Worm (Caenorhabditis elegans) whole organism, L1 larva: ENCODE data around the gene Y59A8B.21.

ENCODE experiments used
- ces-1 ChIP-seq: fragments of 150-350 bp; optimal IDR thresholded peaks from 2 replicates; lab custom pipeline; 2014; ENCODE audit warnings: missing biosample characterization, missing genetic modification reagents, missing genetic modification characterization
- fkh-4 ChIP-seq: sonication (generic microtip); optimal IDR thresholded peaks from 2 replicates; lab custom pipeline; 2016; ENCODE audit warnings: missing compliant biosample characterization, missing genetic modification characterization, borderline replicate concordance
- nhr-12 ChIP-seq: sonication (generic microtip); optimal IDR thresholded peaks from 2 replicates; lab custom pipeline; 2017; ENCODE audit warnings: missing biosample characterization, missing genetic modification characterization
- nhr-84 ChIP-seq: sonication (generic microtip); optimal IDR thresholded peaks from 2 replicates; lab custom pipeline; 2017; ENCODE audit warnings: missing biosample characterization, missing genetic modification characterization
- nhr-85 ChIP-seq: sonication (generic microtip); peaks from one replicate; lab custom pipeline; 2016; ENCODE audit warnings: missing genetic modification characterization, inconsistent platforms, missing compliant biosample characterization
- nhr-90 ChIP-seq: sonication (generic microtip); optimal IDR thresholded peaks from 2 replicates; lab custom pipeline; 2016; ENCODE audit warnings: mild to moderate bottlenecking, missing genetic modification characterization, missing compliant biosample characterization; ENCODE audit not compliant: poor library complexity
- skn-1 ChIP-seq: fragments of 150-350 bp; optimal IDR thresholded peaks from 2 replicates; lab custom pipeline; 2014; ENCODE audit warnings: missing biosample characterization, missing genetic modification characterization
- sup-37 ChIP-seq: fragments of 200-800 bp; sonication (Bioruptor generic); optimal IDR thresholded peaks from 2 replicates; lab custom pipeline; 2018; ENCODE audit warnings: mild to moderate bottlenecking, missing genetic modification characterization, missing compliant biosample characterization
- unc-86 ChIP-seq: sonication (generic microtip); optimal IDR thresholded peaks from 2 replicates; lab custom pipeline; 2016; ENCODE audit warnings: missing genetic modification characterization, missing compliant biosample characterization
- xbp-1 ChIP-seq: sonication (generic microtip); optimal IDR thresholded peaks from 2 replicates; lab custom pipeline; 2016; ENCODE audit warnings: missing genetic modification characterization, missing compliant biosample characterization
- ztf-4 ChIP-seq: fragments of 150-350 bp; optimal IDR thresholded peaks from 2 replicates; lab custom pipeline; 2014; ENCODE audit warnings: missing biosample characterization, missing genetic modification characterization

ce11 chrV:17951172-17951999 is 34.7 kb upstream of the Y59A8B.21 start, which contains the start of gene Y59A8B.24:
- TF ChIP-seq nhr-84 (tag; lab: Kevin White, UChicago) (no peak), sup-37 (GFP tag; lab: Kevin White, UChicago) (peak; percentile 83), skn-1 (peak; percentile 95), unc-86 (tag; lab: Kevin White, UChicago) (peak; percentile 96), fkh-4 (tag; lab: Kevin White, UChicago) (peak; percentile 79), nhr-85 (tag; lab: Kevin White, UChicago) (peak; percentile 95), nhr-12 (tag; lab: Kevin White, UChicago) (no peak), xbp-1 (tag; lab: Kevin White, UChicago) (peak; percentile 86), nhr-90 (peak; percentile 89), ztf-4 (tag; lab: Kevin White, UChicago) (peak; percentile 81), ces-1 (GFP tag; lab: Kevin White, UChicago) (no peak)
